Worm (Caenorhabditis elegans) whole organism, L4/young adult: ENCODE results near the gene catp-4.

Source experiments
- dao-5 ChIP-seq: sonication (generic microtip); optimal IDR thresholded peaks from 2 replicates; lab custom pipeline; 2016; ENCODE audit warnings: missing genotype, missing genetic modification characterization, moderate library complexity, missing compliant biosample characterization
- him-1 ChIP-seq: sonication (generic microtip); optimal IDR thresholded peaks from 2 replicates; lab custom pipeline; 2016; ENCODE audit warnings: missing genotype, missing genetic modification reagents, missing genetic modification characterization, missing compliant biosample characterization

DNA sequence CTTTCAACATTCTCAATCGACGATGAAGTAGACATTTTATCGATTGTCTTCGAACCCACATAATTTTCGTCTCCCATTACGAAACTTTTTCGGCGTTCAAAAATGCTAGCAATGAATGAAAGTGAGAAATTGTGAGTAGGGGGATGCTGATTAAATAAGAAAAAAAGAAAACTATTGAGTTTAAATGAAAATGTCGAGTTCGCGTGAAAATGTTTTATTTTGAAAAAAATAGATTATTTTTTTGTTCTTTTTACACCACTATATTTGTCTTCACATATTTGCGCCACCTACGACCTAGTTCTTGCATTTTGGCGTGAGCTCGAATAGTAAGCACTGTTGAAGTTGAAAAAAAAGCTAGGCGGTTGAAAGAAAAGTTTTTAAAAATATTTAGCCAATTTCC, 11.2 kb upstream of the catp-4 start, which contains the start of gene C01G12.3:
- TF ChIP-seq him-1 (no peak), dao-5 (tag; lab: Kevin White, UChicago) (no peak)
